Worm (Caenorhabditis elegans) whole organism, late embryonic: ENCODE measurements around the gene F19H6.5.

Source experiments
- C08G9.2 ChIP-seq: sonication (generic microtip); optimal IDR thresholded peaks from 2 replicates; lab custom pipeline; 2016; ENCODE audit warnings: mild to moderate bottlenecking, missing genetic modification characterization, moderate library complexity, missing compliant biosample characterization
- F13H6.1 ChIP-seq: sonication (generic microtip); optimal IDR thresholded peaks from 2 replicates; lab custom pipeline; 2016; ENCODE audit warnings: missing genetic modification characterization, missing compliant biosample characterization
- Y22D7AL.16 ChIP-seq: sonication (generic microtip); optimal IDR thresholded peaks from 2 replicates; lab custom pipeline; 2016; ENCODE audit warnings: missing genetic modification characterization, missing compliant biosample characterization
- ahr-1 ChIP-seq: sonication (generic microtip); optimal IDR thresholded peaks from 2 replicates; lab custom pipeline; 2016; ENCODE audit warnings: missing genetic modification characterization, missing compliant biosample characterization
- ama-1 ChIP-seq: fragments of 150-350 bp; optimal IDR thresholded peaks from 2 replicates; lab custom pipeline; 2014
- ceh-18 ChIP-seq: sonication (generic microtip); optimal IDR thresholded peaks from 2 replicates; lab custom pipeline; 2016; ENCODE audit warnings: missing genetic modification characterization, missing compliant biosample characterization
- ceh-2 ChIP-seq: sonication (generic microtip); optimal IDR thresholded peaks from 2 replicates; lab custom pipeline; 2016; ENCODE audit warnings: missing genotype, missing genetic modification characterization, missing compliant biosample characterization
- ceh-22 ChIP-seq: sonication (generic microtip); optimal IDR thresholded peaks from 2 replicates; lab custom pipeline; 2017; ENCODE audit warnings: missing biosample characterization, missing genetic modification characterization
- ceh-24 ChIP-seq: sonication (generic microtip); optimal IDR thresholded peaks from 2 replicates; lab custom pipeline; 2016; ENCODE audit warnings: mild to moderate bottlenecking, missing genetic modification characterization, missing compliant biosample characterization
- ceh-30 ChIP-seq: fragments of 150-350 bp; optimal IDR thresholded peaks from 2 replicates; lab custom pipeline; 2014; ENCODE audit warnings: missing biosample characterization, missing genetic modification characterization
- ceh-31 ChIP-seq: sonication (generic microtip); optimal IDR thresholded peaks from 2 replicates; lab custom pipeline; 2016; ENCODE audit warnings: missing genetic modification characterization, missing compliant biosample characterization
- ceh-34 ChIP-seq: sonication (generic microtip); optimal IDR thresholded peaks from 2 replicates; lab custom pipeline; 2016; ENCODE audit warnings: mild to moderate bottlenecking, missing genetic modification characterization, missing compliant biosample characterization
- ceh-6 ChIP-seq: fragments of 200-800 bp; sonication (Bioruptor generic); optimal IDR thresholded peaks from 2 replicates; lab custom pipeline; 2018; ENCODE audit warnings: mild to moderate bottlenecking, missing genetic modification characterization, missing compliant biosample characterization
- ceh-9 ChIP-seq: sonication (generic microtip); optimal IDR thresholded peaks from 2 replicates; lab custom pipeline; 2016; ENCODE audit warnings: mild to moderate bottlenecking, missing genetic modification characterization, inconsistent platforms, missing compliant biosample characterization
- che-1 ChIP-seq: sonication (generic microtip); optimal IDR thresholded peaks from 2 replicates; lab custom pipeline; 2016; ENCODE audit warnings: mild to moderate bottlenecking, missing genetic modification characterization, missing compliant biosample characterization
- dve-1 ChIP-seq: sonication (generic microtip); optimal IDR thresholded peaks from 2 replicates; lab custom pipeline; 2017; ENCODE audit warnings: antibody characterized with exemption, mild to moderate bottlenecking, missing genetic modification characterization, missing compliant biosample characterization
- elt-2 ChIP-seq: sonication (generic microtip); optimal IDR thresholded peaks from 2 replicates; lab custom pipeline; 2016; ENCODE audit warnings: missing genetic modification reagents, missing genetic modification characterization, missing compliant biosample characterization
- elt-4 ChIP-seq: sonication (generic microtip); optimal IDR thresholded peaks from 2 replicates; lab custom pipeline; 2016; ENCODE audit warnings: missing genetic modification characterization, missing compliant biosample characterization
- eyg-1 ChIP-seq: sonication (generic microtip); optimal IDR thresholded peaks from 2 replicates; lab custom pipeline; 2016; ENCODE audit warnings: missing genotype, missing genetic modification characterization, missing compliant biosample characterization
- fkh-6 ChIP-seq: sonication (generic microtip); optimal IDR thresholded peaks from 2 replicates; lab custom pipeline; 2016; ENCODE audit warnings: missing genetic modification characterization, missing compliant biosample characterization
- hlh-13 ChIP-seq: fragments of 200-800 bp; sonication (Bioruptor generic); optimal IDR thresholded peaks from 2 replicates; lab custom pipeline; 2018; ENCODE audit warnings: mild to moderate bottlenecking, missing genetic modification characterization, missing compliant biosample characterization
- hlh-15 ChIP-seq: sonication (generic microtip); optimal IDR thresholded peaks from 2 replicates; lab custom pipeline; 2016; ENCODE audit warnings: missing genetic modification characterization, missing compliant biosample characterization
- hlh-30 ChIP-seq: sonication (generic microtip); optimal IDR thresholded peaks from 2 replicates; lab custom pipeline; 2017; ENCODE audit warnings: antibody characterized with exemption, missing genetic modification characterization, missing compliant biosample characterization; ENCODE audit not compliant: insufficient read depth
- hlh-6 ChIP-seq: sonication (generic microtip); optimal IDR thresholded peaks from 2 replicates; lab custom pipeline; 2016; ENCODE audit warnings: missing genotype, missing genetic modification characterization, missing compliant biosample characterization
- hlh-8 ChIP-seq: sonication (generic microtip); optimal IDR thresholded peaks from 2 replicates; lab custom pipeline; 2016; ENCODE audit warnings: missing genotype, missing genetic modification characterization, missing compliant biosample characterization
- lim-6 ChIP-seq: sonication (generic microtip); optimal IDR thresholded peaks from 2 replicates; lab custom pipeline; 2016; ENCODE audit warnings: missing genetic modification characterization, missing compliant biosample characterization
- madf-2 ChIP-seq: sonication (generic microtip); optimal IDR thresholded peaks from 2 replicates; lab custom pipeline; 2017; ENCODE audit warnings: missing genetic modification characterization, missing compliant biosample characterization
- nfya-1 ChIP-seq: sonication (generic microtip); optimal IDR thresholded peaks from 2 replicates; lab custom pipeline; 2017; ENCODE audit warnings: missing genetic modification characterization, mild to moderate bottlenecking, missing compliant biosample characterization, antibody characterized with exemption, moderate library complexity
- nhr-232 ChIP-seq: sonication (generic microtip); optimal IDR thresholded peaks from 2 replicates; lab custom pipeline; 2016; ENCODE audit warnings: missing genetic modification characterization, missing compliant biosample characterization
- npax-4 ChIP-seq: sonication (generic microtip); optimal IDR thresholded peaks from 2 replicates; lab custom pipeline; 2016; ENCODE audit warnings: missing genetic modification characterization, missing compliant biosample characterization
- pha-2 ChIP-seq: sonication (generic microtip); optimal IDR thresholded peaks from 2 replicates; lab custom pipeline; 2017; ENCODE audit warnings: mild to moderate bottlenecking, missing genetic modification characterization, missing compliant biosample characterization
- pha-4 ChIP-seq: fragments of 150-350 bp; optimal IDR thresholded peaks from 2 replicates; lab custom pipeline; 2018; ENCODE audit warnings: missing biosample characterization, missing genetic modification reagents, missing genetic modification characterization
- pqm-1 ChIP-seq: sonication (generic microtip); optimal IDR thresholded peaks from 2 replicates; lab custom pipeline; 2016; ENCODE audit warnings: missing genetic modification characterization, missing compliant biosample characterization
- pros-1 ChIP-seq: fragments of 150-350 bp; optimal IDR thresholded peaks from 2 replicates; lab custom pipeline; 2014; ENCODE audit warnings: missing biosample characterization, missing genetic modification reagents, missing genetic modification characterization
- ref-2 ChIP-seq: sonication (generic microtip); optimal IDR thresholded peaks from 2 replicates; lab custom pipeline; 2016; ENCODE audit warnings: missing genetic modification characterization, missing compliant biosample characterization
- rnt-1 ChIP-seq: sonication (generic microtip); optimal IDR thresholded peaks from 2 replicates; lab custom pipeline; 2016; ENCODE audit warnings: missing genetic modification characterization, missing compliant biosample characterization
- sdc-2 ChIP-seq: sonication (generic microtip); optimal IDR thresholded peaks from 2 replicates; lab custom pipeline; 2016; ENCODE audit warnings: missing genotype, missing genetic modification characterization, missing compliant biosample characterization
- syd-9 ChIP-seq: sonication (generic microtip); optimal IDR thresholded peaks from 2 replicates; lab custom pipeline; 2016; ENCODE audit warnings: mild to moderate bottlenecking, missing genetic modification characterization, moderate library complexity, missing compliant biosample characterization
- tbx-2 ChIP-seq: sonication (generic microtip); optimal IDR thresholded peaks from 2 replicates; lab custom pipeline; 2016; ENCODE audit warnings: missing genetic modification characterization, missing compliant biosample characterization
- tbx-7 ChIP-seq: sonication (generic microtip); optimal IDR thresholded peaks from 2 replicates; lab custom pipeline; 2016; ENCODE audit warnings: missing genotype, missing genetic modification characterization, missing compliant biosample characterization
- unc-3 ChIP-seq, 2 experiments: fragments of 200-800 bp in 1 of 2; sonication (Bioruptor generic) in 1 of 2; sonication (generic microtip) in 1 of 2; conservative IDR thresholded peaks in 1 of 2; optimal IDR thresholded peaks in 1 of 2; 2 replicates each; pipeline versions ENCODE4 v1.3.6 to Lab custom; 2016 to 2022; ENCODE audit warnings: missing compliant biosample characterization in 2 of 2, missing genetic modification characterization in 2 of 2, missing genetic modification reagents in 1 of 2
- unc-42 ChIP-seq: sonication (generic microtip); optimal IDR thresholded peaks from 2 replicates; lab custom pipeline; 2016; ENCODE audit warnings: missing genotype, missing genetic modification characterization, missing compliant biosample characterization
- unc-55 ChIP-seq: sonication (generic microtip); optimal IDR thresholded peaks from 2 replicates; lab custom pipeline; 2017; ENCODE audit warnings: missing biosample characterization, missing genetic modification reagents, missing genetic modification characterization
- zip-5 ChIP-seq: sonication (generic microtip); optimal IDR thresholded peaks from 2 replicates; lab custom pipeline; 2016; ENCODE audit warnings: missing genetic modification characterization, missing compliant biosample characterization
- ztf-16 ChIP-seq: sonication (generic microtip); optimal IDR thresholded peaks from 2 replicates; lab custom pipeline; 2017; ENCODE audit warnings: missing genetic modification characterization, missing compliant biosample characterization

The F19H6.5 gene

DNA sequence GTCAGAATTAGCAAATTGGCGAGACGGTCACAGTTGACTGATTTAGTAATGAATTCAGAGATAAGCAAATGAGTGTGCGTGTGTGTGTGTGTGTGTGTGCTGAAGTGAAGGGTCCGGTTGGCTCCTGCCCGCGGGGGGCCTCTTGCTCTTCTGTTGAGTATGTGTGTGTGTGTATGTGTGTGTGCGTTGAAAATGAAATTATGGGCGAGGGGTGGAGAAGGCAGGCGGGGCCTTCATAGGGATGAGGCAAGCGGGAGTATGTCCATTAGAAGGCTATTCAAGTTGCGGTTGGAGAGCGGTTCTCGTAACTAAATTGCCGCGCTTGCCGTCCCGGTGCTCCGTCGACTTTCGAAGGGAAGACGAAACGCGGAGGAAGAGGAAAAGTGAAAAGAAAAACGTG lies 42.6 kb upstream of the F19H6.5 start (continued):
- TF ChIP-seq ceh-31 (tag; lab: Kevin White, UChicago) = peak; percentile 88
- peak; percentile 22 for TF ChIP-seq F13H6.1
- TF ChIP-seq syd-9 (tag; lab: Kevin White, UChicago) = peak; percentile 16
- TF ChIP-seq ceh-24 (tag; lab: Kevin White, UChicago) = no peak
- TF ChIP-seq hlh-8 = no peak
- TF ChIP-seq Y22D7AL.16 = no peak
- TF ChIP-seq lim-6 = no peak
- TF ChIP-seq ref-2 (tag; lab: Kevin White, UChicago) = peak; percentile 57
- no peak for TF ChIP-seq dve-1 (tag; lab: Kevin White, UChicago)
- TF ChIP-seq ceh-6 (GFP tag; lab: Kevin White, UChicago) = peak; percentile 11
- TF ChIP-seq madf-2 (tag; lab: Kevin White, UChicago) = peak; percentile 28
- no peak for TF ChIP-seq hlh-30 (tag; lab: Kevin White, UChicago)
- TF ChIP-seq zip-5 = no peak

DNA sequence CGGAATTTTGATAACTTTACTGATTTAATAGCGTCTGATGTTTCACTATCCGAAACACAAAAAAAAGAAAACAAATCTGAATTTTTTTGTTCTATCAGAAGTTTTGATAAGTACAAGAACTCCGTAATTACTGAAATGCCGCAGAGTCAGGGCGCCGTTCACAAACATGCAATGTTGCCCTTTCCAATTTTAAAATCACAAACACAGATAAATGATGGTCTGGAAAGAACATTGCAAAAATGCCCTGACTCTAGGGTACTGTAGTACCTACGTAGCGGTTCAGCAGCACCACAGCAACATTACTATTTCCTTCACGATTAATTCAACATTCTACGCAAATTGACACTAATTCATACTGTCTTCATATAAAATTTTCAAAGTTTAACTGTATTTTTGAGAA lies 41.9 kb upstream of the F19H6.5 start:
- TF ChIP-seq tbx-2 (tag; lab: Kevin White, UChicago) (no peak), eyg-1 (tag; lab: Kevin White, UChicago) (no peak), pha-4 (tag; lab: Kevin White, UChicago) (no peak), C08G9.2 (no peak), ceh-22 (tag; lab: Kevin White, UChicago) (no peak), ceh-6 (GFP tag; lab: Kevin White, UChicago) (no peak), ztf-16 (tag; lab: Kevin White, UChicago) (no peak), ceh-2 (no peak), che-1 (tag; lab: Kevin White, UChicago) (no peak), zip-5 (no peak), ceh-18 (no peak), tbx-7 (tag; lab: Kevin White, UChicago) (no peak), hlh-15 (no peak), rnt-1 (tag; lab: Kevin White, UChicago) (no peak)

DNA sequence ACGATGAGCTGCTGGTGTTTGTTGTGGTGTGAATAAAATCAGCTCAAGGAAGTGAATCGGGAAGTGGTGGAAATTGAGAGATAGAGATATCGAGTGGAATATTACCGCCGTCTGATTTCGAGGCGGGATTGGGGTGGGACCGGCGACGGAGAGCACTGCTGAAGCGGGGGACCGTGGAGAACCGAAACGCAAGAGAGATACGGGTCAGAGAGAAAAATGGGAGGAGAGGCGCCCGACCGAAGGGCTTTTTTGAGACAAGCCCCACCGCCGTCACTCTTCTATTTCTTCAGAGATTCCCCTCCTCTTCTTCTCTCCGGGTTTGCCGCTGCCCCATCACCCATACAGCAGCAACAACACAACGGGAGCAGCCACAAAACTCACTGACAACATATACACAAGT lies 41.3 kb upstream of the F19H6.5 start:
- TF ChIP-seq elt-4 (tag; lab: Kevin White, UChicago) (no peak), ceh-18 (peak; percentile 3), rnt-1 (tag; lab: Kevin White, UChicago) (peak; percentile 8), ceh-30 (tag; lab: Kevin White, UChicago) (no peak), elt-2 (no peak)

DNA sequence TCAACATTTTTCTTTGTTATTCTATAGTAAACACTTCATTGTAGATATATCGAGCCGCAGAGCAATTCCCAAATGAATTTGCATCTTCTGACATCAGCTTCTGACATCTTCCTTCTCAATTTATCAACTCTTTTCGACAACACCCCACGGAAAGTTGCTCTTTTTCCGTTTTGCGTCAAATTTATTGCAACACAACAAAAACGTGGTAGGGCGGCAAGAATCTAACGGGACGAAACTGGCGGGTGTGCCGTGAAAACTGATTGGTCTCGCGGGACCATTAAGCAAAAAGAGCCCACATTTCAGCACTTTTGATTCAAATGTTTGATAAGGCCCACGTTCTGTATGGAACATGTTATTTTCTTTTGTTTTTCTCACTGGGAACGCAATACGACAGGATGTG lies 40.0 kb upstream of the F19H6.5 start:
- TF ChIP-seq unc-3 (GFP tag; conservative IDR thresholded peaks at IDR 0.05; lab: Robert Waterston, UW) = 0 out of 2 replicates have a peak, but pooled peaks have one; percentile 29
- TF ChIP-seq unc-3 (tag; optimal IDR thresholded peaks at IDR 0.05; lab: Kevin White, UChicago) = peak; percentile 35
- no peak for TF ChIP-seq fkh-6 (tag; lab: Kevin White, UChicago)
- TF ChIP-seq hlh-6 (tag; lab: Kevin White, UChicago) = no peak

DNA sequence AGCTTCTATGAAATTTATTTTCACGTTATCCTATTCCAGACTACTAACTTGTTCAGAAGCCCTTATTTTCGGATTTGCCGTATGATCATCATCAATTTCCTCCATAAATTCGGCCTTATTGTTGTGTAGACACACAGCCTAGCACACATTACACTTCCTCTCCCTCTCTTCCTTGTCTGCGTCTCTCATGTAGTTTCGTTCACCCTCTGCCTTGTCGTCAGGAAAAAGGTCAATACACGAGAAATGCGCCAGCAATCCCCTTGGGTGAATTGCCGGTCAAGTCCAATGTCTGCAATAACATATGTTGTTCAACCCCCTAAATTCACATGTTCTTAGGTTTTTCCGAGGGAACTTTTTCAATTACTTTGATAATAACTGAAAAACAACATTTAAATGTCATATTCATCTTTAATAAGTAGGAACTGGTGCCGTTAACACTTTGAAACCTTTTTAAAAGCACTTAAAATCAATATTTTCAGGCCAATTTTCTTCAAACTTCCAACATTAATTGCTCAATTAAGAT lies 29.1 kb upstream of the F19H6.5 start, which contains the start of gene F17E5.2:
Gene F17E5.2 (plus strand): TSS at position 473 of the 523 bp plus-strand sequence.
- no peak for TF ChIP-seq pha-2
- no peak for TF ChIP-seq hlh-13 (GFP tag; lab: Kevin White, UChicago)
- TF ChIP-seq hlh-8 = peak; percentile 70
- no peak for TF ChIP-seq npax-4
- peak; percentile 85 for TF ChIP-seq nfya-1
- TF ChIP-seq ceh-18 = peak; percentile 84
- peak; percentile 9 for TF ChIP-seq C08G9.2
- peak; percentile 78 for TF ChIP-seq pros-1
- no peak for TF ChIP-seq ceh-9
- peak; percentile 77 for TF ChIP-seq ceh-34 (tag; lab: Kevin White, UChicago)
- TF ChIP-seq elt-2 = peak; percentile 10
- TF ChIP-seq ceh-6 (GFP tag; lab: Kevin White, UChicago) = peak; percentile 20
- TF ChIP-seq ref-2 (tag; lab: Kevin White, UChicago) = peak; percentile 74
- TF ChIP-seq nhr-232 (tag; lab: Kevin White, UChicago) = no peak
- TF ChIP-seq rnt-1 (tag; lab: Kevin White, UChicago) = peak; percentile 32
- TF ChIP-seq ama-1 (lab: Kevin White, UChicago) = no peak
- no peak for TF ChIP-seq tbx-7 (tag; lab: Kevin White, UChicago)
- peak; percentile 83 for TF ChIP-seq unc-42 (tag; lab: Kevin White, UChicago)
- no peak for TF ChIP-seq ahr-1 (tag; lab: Kevin White, UChicago)
- TF ChIP-seq unc-55 (GFP tag; lab: Kevin White, UChicago) = peak; percentile 71
- no peak for TF ChIP-seq pqm-1 (tag; lab: Kevin White, UChicago)
- TF ChIP-seq F13H6.1 = peak; percentile 12
- peak; percentile 83 for TF ChIP-seq sdc-2
